Worm (Caenorhabditis elegans) whole organism, late embryonic: ENCODE measurements around the gene fbxa-102.

Source experiments
- F13H6.1 ChIP-seq: sonication (generic microtip); optimal IDR thresholded peaks from 2 replicates; lab custom pipeline; 2016; ENCODE audit warnings: missing genetic modification characterization, missing compliant biosample characterization
- K02D7.2 ChIP-seq: sonication (generic microtip); optimal IDR thresholded peaks from 2 replicates; lab custom pipeline; 2017; ENCODE audit warnings: mild to moderate bottlenecking, missing genetic modification characterization, missing compliant biosample characterization
- K09A11.1 ChIP-seq: sonication (generic microtip); optimal IDR thresholded peaks from 2 replicates; lab custom pipeline; 2017; ENCODE audit warnings: antibody characterized with exemption, mild to moderate bottlenecking, missing genetic modification characterization, missing compliant biosample characterization; ENCODE audit not compliant: insufficient read depth
- T23F11.4 ChIP-seq: fragments of 200-800 bp; sonication (Bioruptor generic); optimal IDR thresholded peaks from 2 replicates; lab custom pipeline; 2018; ENCODE audit warnings: mild to moderate bottlenecking, missing genetic modification characterization, missing compliant biosample characterization
- ahr-1 ChIP-seq: sonication (generic microtip); optimal IDR thresholded peaks from 2 replicates; lab custom pipeline; 2016; ENCODE audit warnings: missing genetic modification characterization, missing compliant biosample characterization
- ceh-18 ChIP-seq: sonication (generic microtip); optimal IDR thresholded peaks from 2 replicates; lab custom pipeline; 2016; ENCODE audit warnings: missing genetic modification characterization, missing compliant biosample characterization
- ceh-24 ChIP-seq: sonication (generic microtip); optimal IDR thresholded peaks from 2 replicates; lab custom pipeline; 2016; ENCODE audit warnings: mild to moderate bottlenecking, missing genetic modification characterization, missing compliant biosample characterization
- ceh-30 ChIP-seq: fragments of 150-350 bp; optimal IDR thresholded peaks from 2 replicates; lab custom pipeline; 2014; ENCODE audit warnings: missing biosample characterization, missing genetic modification characterization
- ceh-34 ChIP-seq: sonication (generic microtip); optimal IDR thresholded peaks from 2 replicates; lab custom pipeline; 2016; ENCODE audit warnings: mild to moderate bottlenecking, missing genetic modification characterization, missing compliant biosample characterization
- ceh-6 ChIP-seq: fragments of 200-800 bp; sonication (Bioruptor generic); optimal IDR thresholded peaks from 2 replicates; lab custom pipeline; 2018; ENCODE audit warnings: mild to moderate bottlenecking, missing genetic modification characterization, missing compliant biosample characterization
- dmd-4 ChIP-seq: sonication (generic microtip); optimal IDR thresholded peaks from 2 replicates; lab custom pipeline; 2016; ENCODE audit warnings: borderline replicate concordance, missing genetic modification characterization, missing compliant biosample characterization
- dve-1 ChIP-seq: sonication (generic microtip); optimal IDR thresholded peaks from 2 replicates; lab custom pipeline; 2017; ENCODE audit warnings: antibody characterized with exemption, mild to moderate bottlenecking, missing genetic modification characterization, missing compliant biosample characterization
- ets-4 ChIP-seq: sonication (generic microtip); optimal IDR thresholded peaks from 2 replicates; lab custom pipeline; 2016; ENCODE audit warnings: missing genetic modification characterization, missing compliant biosample characterization
- fkh-10 ChIP-seq: fragments of 150-350 bp; optimal IDR thresholded peaks from 2 replicates; lab custom pipeline; 2014; ENCODE audit warnings: missing biosample characterization, missing genetic modification reagents, missing genetic modification characterization
- gmeb-2 ChIP-seq: sonication (generic microtip); optimal IDR thresholded peaks from 2 replicates; lab custom pipeline; 2016; ENCODE audit warnings: missing genetic modification characterization, inconsistent platforms, missing compliant biosample characterization
- hlh-13 ChIP-seq: fragments of 200-800 bp; sonication (Bioruptor generic); optimal IDR thresholded peaks from 2 replicates; lab custom pipeline; 2018; ENCODE audit warnings: mild to moderate bottlenecking, missing genetic modification characterization, missing compliant biosample characterization
- hlh-15 ChIP-seq: sonication (generic microtip); optimal IDR thresholded peaks from 2 replicates; lab custom pipeline; 2016; ENCODE audit warnings: missing genetic modification characterization, missing compliant biosample characterization
- hlh-30 ChIP-seq: sonication (generic microtip); optimal IDR thresholded peaks from 2 replicates; lab custom pipeline; 2017; ENCODE audit warnings: antibody characterized with exemption, missing genetic modification characterization, missing compliant biosample characterization; ENCODE audit not compliant: insufficient read depth
- hlh-6 ChIP-seq: sonication (generic microtip); optimal IDR thresholded peaks from 2 replicates; lab custom pipeline; 2016; ENCODE audit warnings: missing genotype, missing genetic modification characterization, missing compliant biosample characterization
- hlh-8 ChIP-seq: sonication (generic microtip); optimal IDR thresholded peaks from 2 replicates; lab custom pipeline; 2016; ENCODE audit warnings: missing genotype, missing genetic modification characterization, missing compliant biosample characterization
- lim-6 ChIP-seq: sonication (generic microtip); optimal IDR thresholded peaks from 2 replicates; lab custom pipeline; 2016; ENCODE audit warnings: missing genetic modification characterization, missing compliant biosample characterization
- lin-11 ChIP-seq: fragments of 200-800 bp; sonication (Bioruptor generic); optimal IDR thresholded peaks from 2 replicates; lab custom pipeline; 2018; ENCODE audit warnings: mild to moderate bottlenecking, missing genetic modification characterization, missing compliant biosample characterization
- madf-2 ChIP-seq: sonication (generic microtip); optimal IDR thresholded peaks from 2 replicates; lab custom pipeline; 2017; ENCODE audit warnings: missing genetic modification characterization, missing compliant biosample characterization
- nfya-1 ChIP-seq: sonication (generic microtip); optimal IDR thresholded peaks from 2 replicates; lab custom pipeline; 2017; ENCODE audit warnings: missing genetic modification characterization, mild to moderate bottlenecking, missing compliant biosample characterization, antibody characterized with exemption, moderate library complexity
- nhr-11 ChIP-seq: fragments of 150-350 bp; optimal IDR thresholded peaks from 2 replicates; lab custom pipeline; 2014; ENCODE audit warnings: missing biosample characterization, missing genetic modification characterization
- nhr-232 ChIP-seq: sonication (generic microtip); optimal IDR thresholded peaks from 2 replicates; lab custom pipeline; 2016; ENCODE audit warnings: missing genetic modification characterization, missing compliant biosample characterization
- npax-4 ChIP-seq: sonication (generic microtip); optimal IDR thresholded peaks from 2 replicates; lab custom pipeline; 2016; ENCODE audit warnings: missing genetic modification characterization, missing compliant biosample characterization
- odd-2 ChIP-seq: sonication (generic microtip); optimal IDR thresholded peaks from 2 replicates; lab custom pipeline; 2017; ENCODE audit warnings: antibody characterized with exemption, mild to moderate bottlenecking, missing genetic modification characterization, missing compliant biosample characterization
- pag-3 ChIP-seq: sonication (generic microtip); optimal IDR thresholded peaks from 2 replicates; lab custom pipeline; 2016; ENCODE audit warnings: missing compliant biosample characterization, missing genetic modification characterization, borderline replicate concordance
- pax-1 ChIP-seq: fragments of 150-350 bp; optimal IDR thresholded peaks from 2 replicates; lab custom pipeline; 2014; ENCODE audit warnings: missing biosample characterization, missing genetic modification characterization
- pha-4 ChIP-seq: fragments of 150-350 bp; optimal IDR thresholded peaks from 2 replicates; lab custom pipeline; 2018; ENCODE audit warnings: missing biosample characterization, missing genetic modification reagents, missing genetic modification characterization
- ref-2 ChIP-seq: sonication (generic microtip); optimal IDR thresholded peaks from 2 replicates; lab custom pipeline; 2016; ENCODE audit warnings: missing genetic modification characterization, missing compliant biosample characterization
- rnt-1 ChIP-seq: sonication (generic microtip); optimal IDR thresholded peaks from 2 replicates; lab custom pipeline; 2016; ENCODE audit warnings: missing genetic modification characterization, missing compliant biosample characterization
- sox-2 ChIP-seq: fragments of 200-800 bp; sonication (Bioruptor generic); IDR thresholded peaks from 2 replicates; pipeline ENCODE4 v1.3.6; 2022; ENCODE audit warnings: missing genetic modification reagents, missing genetic modification characterization, missing compliant biosample characterization
- syd-9 ChIP-seq: sonication (generic microtip); optimal IDR thresholded peaks from 2 replicates; lab custom pipeline; 2016; ENCODE audit warnings: mild to moderate bottlenecking, missing genetic modification characterization, moderate library complexity, missing compliant biosample characterization
- zip-5 ChIP-seq: sonication (generic microtip); optimal IDR thresholded peaks from 2 replicates; lab custom pipeline; 2016; ENCODE audit warnings: missing genetic modification characterization, missing compliant biosample characterization
- ztf-16 ChIP-seq: sonication (generic microtip); optimal IDR thresholded peaks from 2 replicates; lab custom pipeline; 2017; ENCODE audit warnings: missing genetic modification characterization, missing compliant biosample characterization

fbxa-102 gene

DNA sequence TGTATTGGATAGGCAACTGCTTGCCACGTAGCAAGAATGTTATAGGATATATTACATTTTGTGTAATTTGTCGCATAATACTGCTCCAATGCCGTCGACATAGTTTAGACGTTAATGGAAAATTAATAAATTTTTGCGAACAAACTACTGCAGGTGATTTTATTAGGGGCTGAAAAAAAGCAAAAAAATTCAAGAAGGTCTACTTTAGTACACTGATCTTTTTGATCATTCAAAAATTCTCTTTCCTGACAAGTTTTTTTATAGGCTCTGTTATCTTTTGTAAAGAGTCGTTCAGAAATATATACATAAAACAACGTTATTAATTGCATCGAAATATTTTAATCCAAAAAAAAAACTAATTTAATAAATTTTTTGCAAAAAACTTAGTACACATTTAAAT is 8.6 kb downstream of the fbxa-102 start, which contains the start of gene srh-111:
TSS of gene srh-111 (minus strand) at position 101 of the 400 bp plus-strand sequence.
- no peak for TF ChIP-seq hlh-6 (tag; lab: Kevin White, UChicago)
- TF ChIP-seq pha-4 (tag; lab: Kevin White, UChicago), result no peak
- no peak for TF ChIP-seq pag-3 (tag; lab: Kevin White, UChicago)
- TF ChIP-seq hlh-8 (tag; lab: Kevin White, UChicago), result no peak

DNA sequence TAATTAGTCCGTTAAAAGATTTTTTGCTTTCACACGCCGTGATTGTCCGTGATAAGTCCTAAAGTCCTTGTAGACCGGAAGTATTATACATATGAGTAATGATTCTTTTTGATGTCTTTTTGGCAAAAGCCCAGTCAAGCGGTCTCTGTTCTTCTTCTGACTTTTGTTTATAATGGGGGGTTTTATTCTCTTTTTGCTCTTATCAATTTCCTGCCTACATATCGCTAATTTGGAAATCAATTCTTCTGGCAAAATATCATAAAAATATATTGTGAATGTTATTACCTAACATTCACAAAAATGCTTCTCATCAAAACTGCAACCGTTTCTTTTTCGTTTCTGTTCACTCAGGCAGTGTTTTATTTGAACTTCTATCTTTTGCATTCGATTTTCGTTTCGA is 17.1 kb downstream of the fbxa-102 start, which contains the start of gene srbc-61:
TSS of gene srbc-61 (plus strand) at position 301 of the 400 bp plus-strand sequence.
- TF ChIP-seq hlh-13 (GFP tag; lab: Kevin White, UChicago), result no peak
- TF ChIP-seq nhr-11 (tag; lab: Kevin White, UChicago), result no peak
- no peak for TF ChIP-seq madf-2 (tag; lab: Kevin White, UChicago)
- no peak for TF ChIP-seq syd-9
- TF ChIP-seq ceh-18 (tag; lab: Kevin White, UChicago), result no peak

DNA sequence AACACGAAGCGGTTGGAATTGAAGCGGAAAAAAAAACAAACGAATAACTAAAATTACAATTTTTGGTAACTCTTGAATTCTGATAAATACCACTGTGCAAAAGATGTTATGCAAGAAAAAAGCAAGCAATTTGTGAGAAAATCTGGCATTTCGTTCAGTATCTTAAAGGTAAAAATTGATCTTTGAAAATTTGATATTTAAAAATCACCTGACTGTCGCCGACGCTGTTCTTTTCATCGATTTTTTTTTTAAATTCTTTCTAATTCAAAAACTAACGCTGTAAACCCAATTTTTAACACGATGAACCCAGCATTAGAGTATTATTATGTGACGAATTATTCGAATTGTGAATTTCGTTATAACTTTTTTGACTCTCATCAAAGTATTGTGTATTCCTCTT is 19.9 kb downstream of the fbxa-102 start, which contains the start of gene srh-123:
TSS of gene srh-123 (plus strand) at position 301 of the 400 bp plus-strand sequence.
- TF ChIP-seq syd-9, result no peak
- TF ChIP-seq K09A11.1 (tag; lab: Kevin White, UChicago), result no peak
- TF ChIP-seq ahr-1, result no peak

DNA sequence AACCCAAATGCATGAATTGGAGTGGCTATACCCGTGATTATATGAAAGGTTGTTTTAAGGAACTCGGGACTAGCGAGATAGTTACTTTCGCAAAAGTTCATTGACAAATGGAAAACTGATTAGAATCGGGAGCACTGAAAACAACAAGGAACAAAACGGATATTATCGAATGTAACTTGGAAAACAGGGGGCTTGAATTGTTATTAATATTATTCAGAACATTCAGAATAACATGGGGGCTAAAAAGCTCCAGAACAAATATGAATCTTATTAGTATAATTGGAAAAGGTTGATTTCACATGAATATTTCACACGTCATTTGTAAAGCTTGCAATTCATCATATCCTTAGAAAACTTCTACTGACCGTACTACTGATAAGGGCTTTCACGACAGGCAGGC is 22.1 kb downstream of the fbxa-102 start, which contains the start of gene srh-235:
TSS of gene srh-235 (minus strand) at position 101 of the 400 bp plus-strand sequence.
- TF ChIP-seq K02D7.2 (no peak), hlh-30 (tag; lab: Kevin White, UChicago) (no peak), F13H6.1 (tag; lab: Kevin White, UChicago) (no peak), zip-5 (tag; lab: Kevin White, UChicago) (no peak), pha-4 (tag; lab: Kevin White, UChicago) (no peak), lim-6 (tag; lab: Kevin White, UChicago) (no peak), odd-2 (tag; lab: Kevin White, UChicago) (no peak), ets-4 (no peak), hlh-15 (tag; lab: Kevin White, UChicago) (no peak), nfya-1 (tag; lab: Kevin White, UChicago) (no peak), ztf-16 (tag; lab: Kevin White, UChicago) (no peak), fkh-10 (GFP tag; lab: Kevin White, UChicago) (no peak), sox-2 (GFP tag; lab: Robert Waterston, UW) (no peak)

ce11 chrV:17469180-17469579 is 24.5 kb downstream of the fbxa-102 start, which contains the start of gene F20E11.17:
Gene F20E11.17 (minus strand): TSS chrV:17469280.
- no peak for TF ChIP-seq ceh-34 (tag; lab: Kevin White, UChicago)
- TF ChIP-seq ceh-24 (tag; lab: Kevin White, UChicago), result no peak
- TF ChIP-seq ceh-30 (tag; lab: Kevin White, UChicago), result no peak
- TF ChIP-seq ahr-1, result no peak
- no peak for TF ChIP-seq rnt-1 (tag; lab: Kevin White, UChicago)
- TF ChIP-seq lin-11 (tag; lab: Kevin White, UChicago), result no peak
- no peak for TF ChIP-seq dve-1
- no peak for TF ChIP-seq ztf-16 (tag; lab: Kevin White, UChicago)
- TF ChIP-seq hlh-13 (GFP tag; lab: Kevin White, UChicago), result no peak
- TF ChIP-seq ref-2 (tag; lab: Kevin White, UChicago), result no peak
- no peak for TF ChIP-seq K09A11.1 (tag; lab: Kevin White, UChicago)
- TF ChIP-seq zip-5 (tag; lab: Kevin White, UChicago), result no peak
- TF ChIP-seq pax-1 (tag; lab: Kevin White, UChicago), result no peak
- TF ChIP-seq npax-4 (tag; lab: Kevin White, UChicago), result no peak
- TF ChIP-seq F13H6.1 (tag; lab: Kevin White, UChicago), result no peak
- no peak for TF ChIP-seq nhr-232 (tag; lab: Kevin White, UChicago)
- TF ChIP-seq ceh-6, result no peak
- no peak for TF ChIP-seq gmeb-2
- no peak for TF ChIP-seq T23F11.4 (GFP tag; lab: Kevin White, UChicago)
- no peak for TF ChIP-seq dmd-4 (tag; lab: Kevin White, UChicago)
